Worm (Caenorhabditis elegans) whole organism, L1 larva: ENCODE results near the gene T19D12.2.

Experiments used
- ceh-88 ChIP-seq: fragments of 200-800 bp; sonication (Bioruptor generic); IDR thresholded peaks from 2 replicates; pipeline ENCODE4 v1.3.6; 2022; ENCODE audit warnings: missing genetic modification characterization, missing compliant biosample characterization
- pag-3 ChIP-seq: sonication (generic microtip); optimal IDR thresholded peaks from 2 replicates; lab custom pipeline; 2017; ENCODE audit warnings: missing genetic modification characterization, mild to moderate bottlenecking, missing compliant biosample characterization, antibody characterized with exemption, borderline replicate concordance; ENCODE audit not compliant: insufficient read depth

ce11 chrII:6637854-6638253 is 23.3 kb upstream of the T19D12.2 start:
- TF ChIP-seq ceh-88 = no peak
- no peak for TF ChIP-seq pag-3 (tag; lab: Kevin White, UChicago)
